Fruit fly (Drosophila melanogaster) whole organism, embryonic: ENCODE data around the gene CG13842.

ENCODE experiments used
- Bdp1 ChIP-seq: fragments of 200-800 bp; sonication (Bioruptor generic); optimal IDR thresholded peaks from 3 replicates; lab custom pipeline; 2016; ENCODE audit warnings: missing biosample characterization, missing genetic modification characterization
- CG10209 ChIP-seq: fragments of 200-800 bp; sonication (Bioruptor generic); optimal IDR thresholded peaks from 3 replicates; lab custom pipeline; 2017; ENCODE audit warnings: missing biosample characterization, mild to moderate bottlenecking, missing genetic modification characterization, missing genetic modification reagents
- CG10565 ChIP-seq: fragments of 200-800 bp; sonication (Bioruptor generic); optimal IDR thresholded peaks from 3 replicates; lab custom pipeline; 2016; ENCODE audit warnings: missing biosample characterization, mild to moderate bottlenecking, missing genetic modification characterization
- CG11085 ChIP-seq: fragments of 200-800 bp; sonication (Bioruptor generic); IDR thresholded peaks from 2 replicates; pipeline ENCODE4 v1.3.6; 2022; ENCODE audit warnings: missing biosample characterization, missing genetic modification characterization
- CG11247 ChIP-seq: fragments of 200-800 bp; sonication (Bioruptor generic); IDR thresholded peaks from 2 replicates; pipeline ENCODE4 v1.3.6; 2022; ENCODE audit warnings: missing biosample characterization, missing genetic modification characterization
- CG12219 ChIP-seq: fragments of 200-800 bp; sonication (Bioruptor generic); optimal IDR thresholded peaks from 3 replicates; lab custom pipeline; 2018; ENCODE audit warnings: missing biosample characterization, mild to moderate bottlenecking, missing genetic modification characterization
- CG13123 ChIP-seq: fragments of 200-800 bp; sonication (Bioruptor generic); optimal IDR thresholded peaks from 2 replicates; lab custom pipeline; 2016; ENCODE audit warnings: missing biosample characterization, missing genetic modification characterization
- CG13894 ChIP-seq: fragments of 200-800 bp; sonication (Bioruptor generic); optimal IDR thresholded peaks from 3 replicates; lab custom pipeline; 2018; ENCODE audit warnings: missing biosample characterization, mild to moderate bottlenecking, missing genetic modification characterization, moderate library complexity
- CG14860 ChIP-seq: fragments of 200-800 bp; sonication (Bioruptor generic); IDR thresholded peaks from 3 replicates; pipeline ENCODE4 v1.3.6; 2022; ENCODE audit warnings: missing biosample characterization, missing genetic modification characterization; ENCODE audit not compliant: partially characterized antibody
- CG15514 ChIP-seq: fragments of 200-800 bp; sonication (Bioruptor generic); optimal IDR thresholded peaks from 3 replicates; lab custom pipeline; 2017; ENCODE audit warnings: missing biosample characterization, missing genetic modification characterization, mild to moderate bottlenecking, moderate library complexity, missing genetic modification reagents
- CG1602 ChIP-seq: fragments of 200-800 bp; sonication (Bioruptor generic); optimal IDR thresholded peaks from 3 replicates; lab custom pipeline; 2016; ENCODE audit warnings: missing biosample characterization, missing genetic modification characterization
- CG17568 ChIP-seq: fragments of 200-800 bp; sonication (Bioruptor generic); optimal IDR thresholded peaks from 2 replicates; lab custom pipeline; 2018; ENCODE audit warnings: missing biosample characterization, mild to moderate bottlenecking, missing genetic modification characterization, moderate library complexity
- CG18262 ChIP-seq: fragments of 200-800 bp; optimal IDR thresholded peaks from 3 replicates; lab custom pipeline; 2019; ENCODE audit warnings: missing biosample characterization, mild to moderate bottlenecking, missing genetic modification characterization, moderate library complexity
- CG18476 ChIP-seq: fragments of 200-800 bp; sonication (Bioruptor generic); optimal IDR thresholded peaks from 2 replicates; lab custom pipeline; 2016; ENCODE audit warnings: missing biosample characterization, mild to moderate bottlenecking, missing genetic modification characterization
- CG2202 ChIP-seq: fragments of 200-800 bp; sonication (Bioruptor generic); optimal IDR thresholded peaks from 2 replicates; lab custom pipeline; 2018; ENCODE audit warnings: missing biosample characterization, mild to moderate bottlenecking, missing genetic modification characterization
- CG31388 ChIP-seq: fragments of 200-800 bp; sonication (Bioruptor generic); optimal IDR thresholded peaks from 2 replicates; lab custom pipeline; 2016; ENCODE audit warnings: missing biosample characterization, missing genetic modification characterization
- CG3407 ChIP-seq: fragments of 200-800 bp; sonication (Bioruptor generic); optimal IDR thresholded peaks from 2 replicates; lab custom pipeline; 2018; ENCODE audit warnings: missing biosample characterization, mild to moderate bottlenecking, missing genetic modification characterization
- CG34224 ChIP-seq: fragments of 200-800 bp; sonication (Bioruptor generic); IDR thresholded peaks from 3 replicates; pipeline ENCODE4 v1.3.6; 2022; ENCODE audit warnings: missing biosample characterization, missing genetic modification characterization; ENCODE audit not compliant: partially characterized antibody
- CG42726 ChIP-seq: fragments of 200-800 bp; sonication (Bioruptor generic); IDR thresholded peaks from 2 replicates; pipeline ENCODE4 v1.3.6; 2022; ENCODE audit warnings: missing biosample characterization, missing genetic modification characterization; ENCODE audit not compliant: partially characterized antibody
- CG6854 ChIP-seq: fragments of 200-800 bp; sonication (Bioruptor generic); optimal IDR thresholded peaks from 3 replicates; lab custom pipeline; 2017; ENCODE audit warnings: missing biosample characterization, mild to moderate bottlenecking, missing genetic modification characterization
- CG7556 ChIP-seq: fragments of 200-800 bp; sonication (Bioruptor generic); optimal IDR thresholded peaks from 2 replicates; lab custom pipeline; 2017; ENCODE audit warnings: missing biosample characterization, mild to moderate bottlenecking, missing genetic modification characterization
- CG7987 ChIP-seq: fragments of 200-800 bp; sonication (Bioruptor generic); optimal IDR thresholded peaks from 2 replicates; lab custom pipeline; 2018; ENCODE audit warnings: missing biosample characterization, mild to moderate bottlenecking, missing genetic modification characterization, moderate library complexity
- CG8281 ChIP-seq: fragments of 200-800 bp; sonication (Bioruptor generic); optimal IDR thresholded peaks from 2 replicates; lab custom pipeline; 2018; ENCODE audit warnings: missing biosample characterization, mild to moderate bottlenecking, missing genetic modification characterization, moderate library complexity
- D19A ChIP-seq: fragments of 200-800 bp; optimal IDR thresholded peaks from 3 replicates; lab custom pipeline; 2019; ENCODE audit warnings: missing biosample characterization, mild to moderate bottlenecking, missing genetic modification characterization, moderate library complexity
- Ets65A ChIP-seq: fragments of 200-800 bp; sonication (Bioruptor generic); peaks from one replicate; lab custom pipeline; 2016; ENCODE audit warnings: missing biosample characterization, missing genetic modification characterization
- HHEX ChIP-seq: fragments of 200-800 bp; sonication (Bioruptor generic); optimal IDR thresholded peaks from 3 replicates; lab custom pipeline; 2017; ENCODE audit warnings: missing biosample characterization, mild to moderate bottlenecking, missing genetic modification characterization, missing genetic modification reagents
- Hr78 ChIP-seq, 2 experiments: fragments of 200-800 bp in 1 of 2; fragments of >200 bp in 1 of 2; sonication (Bioruptor generic) in 1 of 2; optimal IDR thresholded peaks; 2 replicates each; lab custom pipeline; 2017 to 2019; ENCODE audit warnings: missing biosample characterization in 2 of 2, missing genetic modification characterization in 2 of 2, mild to moderate bottlenecking in 1 of 2, moderate library complexity in 1 of 2
- Hsf ChIP-seq: fragments of 200-800 bp; sonication (Bioruptor generic); optimal IDR thresholded peaks from 3 replicates; lab custom pipeline; 2016; ENCODE audit warnings: missing biosample characterization, missing genetic modification characterization
- Lpt ChIP-seq: fragments of >200 bp; optimal IDR thresholded peaks from 2 replicates; lab custom pipeline; 2018; ENCODE audit warnings: missing biosample characterization, missing genetic modification characterization
- Mes4 ChIP-seq: fragments of 200-800 bp; sonication (Bioruptor generic); optimal IDR thresholded peaks from 2 replicates; lab custom pipeline; 2016; ENCODE audit warnings: missing biosample characterization, missing genetic modification characterization
- Myb ChIP-seq: fragments of 200-800 bp; sonication (Bioruptor generic); optimal IDR thresholded peaks from 2 replicates; lab custom pipeline; 2016; ENCODE audit warnings: missing biosample characterization, missing genetic modification characterization
- Nf-YC ChIP-seq: fragments of 200-800 bp; optimal IDR thresholded peaks from 3 replicates; lab custom pipeline; 2019; ENCODE audit warnings: missing biosample characterization, mild to moderate bottlenecking, missing genetic modification characterization, moderate library complexity
- Sry-δ ChIP-seq: fragments of 200-800 bp; sonication (Bioruptor generic); optimal IDR thresholded peaks from 2 replicates; lab custom pipeline; 2016; ENCODE audit warnings: missing biosample characterization, missing genetic modification characterization
- Ssrp ChIP-seq: fragments of 200-800 bp; sonication (Bioruptor generic); optimal IDR thresholded peaks from 2 replicates; lab custom pipeline; 2018; ENCODE audit warnings: missing biosample characterization, mild to moderate bottlenecking, missing genetic modification characterization, moderate library complexity
- abd-A ChIP-seq: fragments of 200-800 bp; sonication (Bioruptor generic); optimal IDR thresholded peaks from 3 replicates; lab custom pipeline; 2019; ENCODE audit warnings: missing biosample characterization, mild to moderate bottlenecking, missing genetic modification characterization, moderate library complexity
- ap ChIP-seq: fragments of 200-800 bp; sonication (Bioruptor generic); IDR thresholded peaks from 2 replicates; pipeline ENCODE4 v1.3.6; 2022; ENCODE audit warnings: missing biosample characterization, missing genetic modification characterization
- emc ChIP-seq: fragments of 200-800 bp; sonication (Bioruptor generic); optimal IDR thresholded peaks from 2 replicates; lab custom pipeline; 2016; ENCODE audit warnings: missing biosample characterization, missing genetic modification characterization
- gt ChIP-seq: fragments of 200-800 bp; sonication (Bioruptor generic); IDR thresholded peaks from 2 replicates; pipeline ENCODE4 v1.3.6; 2022; ENCODE audit warnings: missing biosample characterization, missing genetic modification characterization
- kah ChIP-seq: fragments of 200-800 bp; sonication (Bioruptor generic); optimal IDR thresholded peaks from 2 replicates; lab custom pipeline; 2018; ENCODE audit warnings: missing biosample characterization, mild to moderate bottlenecking, missing genetic modification characterization
- org-1 ChIP-seq: fragments of 200-800 bp; sonication (Bioruptor generic); optimal IDR thresholded peaks from 2 replicates; lab custom pipeline; 2017; ENCODE audit warnings: missing biosample characterization, missing genetic modification characterization
- peb ChIP-seq: fragments of 200-800 bp; sonication (Bioruptor generic); IDR thresholded peaks from 2 replicates; pipeline ENCODE4 v1.3.6; 2022; ENCODE audit warnings: missing biosample characterization, missing genetic modification characterization
- pfk ChIP-seq: fragments of 200-800 bp; sonication (Bioruptor generic); optimal IDR thresholded peaks from 2 replicates; lab custom pipeline; 2018; ENCODE audit warnings: missing biosample characterization, mild to moderate bottlenecking, missing genetic modification characterization, moderate library complexity
- pzg ChIP-seq: fragments of 200-800 bp; sonication (Bioruptor generic); optimal IDR thresholded peaks from 3 replicates; lab custom pipeline; 2018; ENCODE audit warnings: missing biosample characterization, mild to moderate bottlenecking, missing genetic modification characterization, moderate library complexity
- salm ChIP-seq: fragments of 200-800 bp; sonication (Bioruptor generic); optimal IDR thresholded peaks from 2 replicates; lab custom pipeline; 2018; ENCODE audit warnings: missing biosample characterization, mild to moderate bottlenecking, missing genetic modification characterization
- sd ChIP-seq: fragments of 200-800 bp; sonication (Bioruptor generic); optimal IDR thresholded peaks from 3 replicates; lab custom pipeline; 2018; ENCODE audit warnings: missing biosample characterization, mild to moderate bottlenecking, missing genetic modification characterization, moderate library complexity
- slbo ChIP-seq: fragments of 200-800 bp; sonication (Bioruptor generic); IDR thresholded peaks from 2 replicates; pipeline ENCODE4 v1.3.6; 2022; ENCODE audit warnings: missing biosample characterization, missing genetic modification characterization
- tgo ChIP-seq: fragments of 200-800 bp; sonication (Bioruptor generic); IDR thresholded peaks from 3 replicates; pipeline ENCODE4 v1.3.6; 2022; ENCODE audit warnings: missing biosample characterization, missing genetic modification characterization
- vfl ChIP-seq: fragments of 200-800 bp; sonication (Bioruptor generic); optimal IDR thresholded peaks from 2 replicates; lab custom pipeline; 2016; ENCODE audit warnings: missing biosample characterization, missing genetic modification characterization
- vvl ChIP-seq: fragments of 200-800 bp; sonication (Bioruptor generic); IDR thresholded peaks from 2 replicates; pipeline ENCODE4 v1.3.6; 2022; ENCODE audit warnings: missing biosample characterization, missing genetic modification characterization
- zfh1 ChIP-seq: fragments of 200-800 bp; sonication (Bioruptor generic); IDR thresholded peaks from 3 replicates; pipeline ENCODE4 v1.3.6; 2022; ENCODE audit warnings: missing biosample characterization, missing genetic modification characterization
- zfh2 ChIP-seq: fragments of 200-800 bp; sonication (Bioruptor generic); optimal IDR thresholded peaks from 2 replicates; lab custom pipeline; 2016; ENCODE audit warnings: missing biosample characterization, missing genetic modification characterization

CG13842 gene

DNA sequence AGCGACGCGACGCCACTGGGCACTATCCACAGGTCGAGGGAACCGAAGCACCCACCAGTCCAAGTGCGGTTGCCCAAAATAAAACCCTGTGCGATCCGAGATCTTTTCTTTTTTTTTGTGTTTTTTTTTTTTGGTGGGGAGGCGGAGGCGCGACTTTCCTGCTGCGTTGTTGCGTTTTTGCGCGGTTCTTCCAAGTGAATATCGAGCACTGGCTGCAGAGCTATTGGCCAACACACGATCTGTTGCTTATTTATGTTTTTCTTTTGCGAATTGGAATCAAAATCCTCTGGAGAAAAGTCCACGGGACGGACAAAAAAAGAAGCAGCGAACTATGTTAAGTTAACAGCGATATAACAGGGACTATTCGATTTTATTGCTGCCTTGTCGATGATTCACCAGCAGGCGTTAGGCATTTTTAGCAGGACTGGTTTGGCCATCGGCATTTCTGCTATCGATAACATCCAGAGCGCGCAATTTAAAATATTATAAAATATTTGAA lies 13.8 kb upstream of the CG13842 start, which contains the start of gene wge (continued):
- no peak for TF ChIP-seq Hr78 (GFP tag; optimal IDR thresholded peaks at IDR 0.05; lab: Kevin White, UChicago)
- TF ChIP-seq CG13123 (GFP tag; lab: Kevin White, UChicago) = no peak
- TF ChIP-seq CG31388 (GFP tag; lab: Kevin White, UChicago) = no peak
- no peak for TF ChIP-seq CG17568 (GFP tag; lab: Kevin White, UChicago)
- no peak for TF ChIP-seq tgo (GFP tag; lab: Robert Waterston, UW)
- TF ChIP-seq zfh2 (GFP tag; lab: Kevin White, UChicago) = no peak
- TF ChIP-seq vfl (GFP tag; lab: Kevin White, UChicago) = no peak
- TF ChIP-seq Ets65A (GFP tag; lab: Kevin White, UChicago) = no peak
- TF ChIP-seq Ssrp (tag; lab: Kevin White, UChicago) = no peak
- TF ChIP-seq Lpt = no peak
- no peak for TF ChIP-seq org-1
- TF ChIP-seq CG13894 (tag; lab: Kevin White, UChicago) = no peak
- no peak for TF ChIP-seq CG10565 (GFP tag; lab: Kevin White, UChicago)
- TF ChIP-seq CG18476 = no peak
- TF ChIP-seq Nf-YC (tag; lab: Kevin White, UChicago) = no peak
- TF ChIP-seq CG42726 (GFP tag; lab: Robert Waterston, UW) = no peak; the same call in 1 of the 2 replicates
- TF ChIP-seq salm (tag; lab: Kevin White, UChicago) = no peak
- no peak for TF ChIP-seq vvl (GFP tag; lab: Robert Waterston, UW)
- no peak for TF ChIP-seq CG3407 (GFP tag; lab: Kevin White, UChicago)
- no peak for TF ChIP-seq CG1602 (GFP tag; lab: Kevin White, UChicago)
- TF ChIP-seq CG7987 (GFP tag; lab: Kevin White, UChicago) = no peak
- peak; percentile 53 for TF ChIP-seq Sry-δ
- no peak for TF ChIP-seq emc
- no peak for TF ChIP-seq CG11085 (GFP tag; lab: Robert Waterston, UW)
- no peak for TF ChIP-seq CG10209 (GFP tag; lab: Kevin White, UChicago)
- peak; percentile 18 for TF ChIP-seq CG18262 (tag; lab: Kevin White, UChicago)
- peak; percentile 70 for TF ChIP-seq pzg (GFP tag; lab: Kevin White, UChicago)
- peak; percentile 71 for TF ChIP-seq CG34224 (GFP tag; lab: Robert Waterston, UW)
- TF ChIP-seq pfk (GFP tag; lab: Kevin White, UChicago) = no peak
- no peak for TF ChIP-seq Myb (GFP tag; lab: Kevin White, UChicago)
- no peak for TF ChIP-seq zfh1 (GFP tag; lab: Robert Waterston, UW)
- TF ChIP-seq CG15514 (GFP tag; lab: Kevin White, UChicago) = peak; percentile 38
- TF ChIP-seq Hsf = no peak
- TF ChIP-seq CG14860 (GFP tag; lab: Robert Waterston, UW) = peak; percentile 8; the same call in 1 of the 3 replicates
- TF ChIP-seq gt (GFP tag; lab: Robert Waterston, UW) = no peak
- TF ChIP-seq CG12219 (GFP tag; lab: Kevin White, UChicago) = no peak
- TF ChIP-seq ap (GFP tag; lab: Robert Waterston, UW) = no peak
- peak; percentile 31 for TF ChIP-seq abd-A
- no peak for TF ChIP-seq D19A (tag; lab: Kevin White, UChicago)
- TF ChIP-seq CG8281 = no peak
- TF ChIP-seq sd (tag; lab: Kevin White, UChicago) = peak; percentile 69
- TF ChIP-seq peb = no peak
- no peak for TF ChIP-seq CG2202 (tag; lab: Kevin White, UChicago)
- TF ChIP-seq Mes4 (GFP tag; lab: Kevin White, UChicago) = no peak
- TF ChIP-seq Bdp1 (GFP tag; lab: Kevin White, UChicago) = no peak
- TF ChIP-seq HHEX (GFP tag; lab: Kevin White, UChicago) = no peak
- no peak for TF ChIP-seq CG6854 (GFP tag; lab: Kevin White, UChicago)
- no peak for TF ChIP-seq CG7556
- TF ChIP-seq CG11247 (GFP tag; lab: Robert Waterston, UW) = no peak
- TF ChIP-seq kah (GFP tag; lab: Kevin White, UChicago) = no peak
- no peak for TF ChIP-seq slbo (GFP tag; lab: Robert Waterston, UW)
